Fruit fly (Drosophila melanogaster) whole organism, embryonic: Measurements from ENCODE around the gene dod.

Source experiments
- B-H1 ChIP-seq: fragments of 200-800 bp; sonication (Bioruptor generic); IDR thresholded peaks from 3 replicates; pipeline ENCODE4 v1.3.6; 2022; ENCODE audit warnings: missing biosample characterization, missing genetic modification characterization
- CG1024 ChIP-seq: fragments of 200-800 bp; sonication (Bioruptor generic); IDR thresholded peaks from 2 replicates; pipeline ENCODE4 v1.3.6; 2022; ENCODE audit warnings: missing biosample characterization, missing genetic modification characterization
- CG10321 ChIP-seq: fragments of 200-800 bp; sonication (Bioruptor generic); IDR thresholded peaks from 2 replicates; pipeline ENCODE4 v1.3.6; 2022; ENCODE audit warnings: missing biosample characterization, missing genetic modification characterization
- CG11093 ChIP-seq: fragments of 200-800 bp; sonication (Bioruptor generic); IDR thresholded peaks from 3 replicates; pipeline ENCODE4 v1.3.6; 2022; ENCODE audit warnings: missing biosample characterization, missing genetic modification characterization
- CG11560 ChIP-seq: fragments of 200-800 bp; sonication (Bioruptor generic); IDR thresholded peaks from 3 replicates; pipeline ENCODE4 v1.3.6; 2022; ENCODE audit warnings: missing biosample characterization, missing genetic modification characterization
- CG11696 ChIP-seq: fragments of 200-800 bp; sonication (Bioruptor generic); IDR thresholded peaks from 2 replicates; pipeline ENCODE4 v1.3.6; 2022; ENCODE audit warnings: missing biosample characterization, missing genetic modification characterization
- CG15601 ChIP-seq: fragments of 200-800 bp; sonication (Bioruptor generic); optimal IDR thresholded peaks from 3 replicates; lab custom pipeline; 2019; ENCODE audit warnings: missing biosample characterization, mild to moderate bottlenecking, missing genetic modification characterization, moderate library complexity
- CG2712 ChIP-seq: fragments of 200-800 bp; optimal IDR thresholded peaks from 3 replicates; lab custom pipeline; 2019; ENCODE audit warnings: missing biosample characterization, mild to moderate bottlenecking, missing genetic modification characterization, moderate library complexity
- CG31441 ChIP-seq: fragments of 200-800 bp; sonication (Bioruptor generic); IDR thresholded peaks from 2 replicates; pipeline ENCODE4 v1.3.6; 2022; ENCODE audit warnings: missing biosample characterization, missing genetic modification characterization
- CG32772 ChIP-seq: fragments of 200-800 bp; sonication (Bioruptor generic); IDR thresholded peaks from 2 replicates; pipeline ENCODE4 v1.3.6; 2022; ENCODE audit warnings: missing biosample characterization, missing genetic modification characterization
- CG4707 ChIP-seq: fragments of 200-800 bp; sonication (Bioruptor generic); optimal IDR thresholded peaks from 2 replicates; lab custom pipeline; 2018; ENCODE audit warnings: missing biosample characterization, mild to moderate bottlenecking, missing genetic modification characterization, moderate library complexity
- CG5180 ChIP-seq: fragments of 200-800 bp; sonication (Bioruptor generic); optimal IDR thresholded peaks from 3 replicates; lab custom pipeline; 2017; ENCODE audit warnings: missing biosample characterization, missing genetic modification characterization, mild to moderate bottlenecking, moderate library complexity, missing genetic modification reagents
- CG6683 ChIP-seq: fragments of 200-800 bp; sonication (Bioruptor generic); optimal IDR thresholded peaks from 2 replicates; lab custom pipeline; 2017; ENCODE audit warnings: missing biosample characterization, mild to moderate bottlenecking, missing genetic modification characterization, missing genetic modification reagents
- CG6854 ChIP-seq: fragments of 200-800 bp; sonication (Bioruptor generic); optimal IDR thresholded peaks from 3 replicates; lab custom pipeline; 2017; ENCODE audit warnings: missing biosample characterization, mild to moderate bottlenecking, missing genetic modification characterization
- CG7271 ChIP-seq: fragments of 200-800 bp; sonication (Bioruptor generic); optimal IDR thresholded peaks from 2 replicates; lab custom pipeline; 2018; ENCODE audit warnings: missing biosample characterization, mild to moderate bottlenecking, missing genetic modification characterization, moderate library complexity
- CG7556 ChIP-seq: fragments of 200-800 bp; sonication (Bioruptor generic); optimal IDR thresholded peaks from 2 replicates; lab custom pipeline; 2017; ENCODE audit warnings: missing biosample characterization, mild to moderate bottlenecking, missing genetic modification characterization
- CG7745 ChIP-seq: fragments of 200-800 bp; sonication (Bioruptor generic); optimal IDR thresholded peaks from 2 replicates; lab custom pipeline; 2018; ENCODE audit warnings: missing biosample characterization, mild to moderate bottlenecking, missing genetic modification characterization, moderate library complexity
- CG9215 ChIP-seq: fragments of 200-800 bp; sonication (Bioruptor generic); IDR thresholded peaks from 2 replicates; pipeline ENCODE4 v1.3.6; 2022; ENCODE audit warnings: missing biosample characterization, missing genetic modification characterization
- CG9876 ChIP-seq: fragments of 200-800 bp; sonication (Bioruptor generic); optimal IDR thresholded peaks from 2 replicates; lab custom pipeline; 2016; ENCODE audit warnings: missing biosample characterization, missing genetic modification characterization
- CHES-1-like ChIP-seq: fragments of 200-800 bp; sonication (Bioruptor generic); optimal IDR thresholded peaks from 2 replicates; lab custom pipeline; 2016; ENCODE audit warnings: missing biosample characterization, missing genetic modification characterization
- CoRest ChIP-seq: fragments of 200-800 bp; sonication (Bioruptor generic); optimal IDR thresholded peaks from 3 replicates; lab custom pipeline; 2018; ENCODE audit warnings: missing biosample characterization, mild to moderate bottlenecking, missing genetic modification characterization, moderate library complexity
- Doc3 ChIP-seq: fragments of 200-800 bp; sonication (Bioruptor generic); IDR thresholded peaks from 3 replicates; pipeline ENCODE4 v1.3.6; 2022; ENCODE audit warnings: missing biosample characterization, missing genetic modification characterization; ENCODE audit not compliant: partially characterized antibody
- Dref ChIP-seq: fragments of 200-800 bp; sonication (Bioruptor generic); IDR thresholded peaks from 2 replicates; pipeline ENCODE4 v1.3.6; 2022; ENCODE audit warnings: missing biosample characterization, missing genetic modification characterization
- H15 ChIP-seq: fragments of 200-800 bp; sonication (Bioruptor generic); IDR thresholded peaks from 3 replicates; pipeline ENCODE4 v1.3.6; 2022; ENCODE audit warnings: missing biosample characterization, missing genetic modification characterization
- Hand ChIP-seq: fragments of 200-800 bp; sonication (Bioruptor generic); optimal IDR thresholded peaks from 2 replicates; lab custom pipeline; 2017; ENCODE audit warnings: mild to moderate bottlenecking, missing biosample characterization, missing genetic modification reagents, missing genetic modification characterization
- Lpt ChIP-seq: fragments of >200 bp; optimal IDR thresholded peaks from 2 replicates; lab custom pipeline; 2018; ENCODE audit warnings: missing biosample characterization, missing genetic modification characterization
- Mad ChIP-seq: fragments of 200-800 bp; sonication (Bioruptor generic); optimal IDR thresholded peaks from 2 replicates; lab custom pipeline; 2016; ENCODE audit warnings: missing biosample characterization, missing genetic modification characterization
- NC2α ChIP-seq: fragments of 200-800 bp; sonication (Bioruptor generic); optimal IDR thresholded peaks from 2 replicates; lab custom pipeline; 2016; ENCODE audit warnings: missing biosample characterization, missing genetic modification characterization
- PHDP ChIP-seq: fragments of 200-800 bp; sonication (Bioruptor generic); optimal IDR thresholded peaks from 3 replicates; lab custom pipeline; 2018; ENCODE audit warnings: missing biosample characterization, mild to moderate bottlenecking, missing genetic modification characterization, moderate library complexity
- TFAM ChIP-seq: fragments of 200-800 bp; sonication (Bioruptor generic); optimal IDR thresholded peaks from 2 replicates; lab custom pipeline; 2017; ENCODE audit warnings: missing biosample characterization, missing genetic modification characterization, inconsistent platforms
- Trl ChIP-seq, 3 experiments: fragments of >200 bp in 2 of 3; fragments of 200-800 bp in 1 of 3; sonication (Bioruptor generic) in 1 of 3; optimal IDR thresholded peaks; 2 replicates in 1 of 3; 3 replicates in 2 of 3; lab custom pipeline; 2016 to 2017; ENCODE audit warnings: missing biosample characterization in 1 of 3, missing genetic modification characterization in 1 of 3
- YL-1 ChIP-seq: fragments of 200-800 bp; sonication (Bioruptor generic); optimal IDR thresholded peaks from 3 replicates; lab custom pipeline; 2017; ENCODE audit warnings: missing biosample characterization, mild to moderate bottlenecking, missing genetic modification characterization
- az2 ChIP-seq: fragments of 200-800 bp; sonication (Bioruptor generic); optimal IDR thresholded peaks from 3 replicates; lab custom pipeline; 2016; ENCODE audit warnings: missing biosample characterization, missing genetic modification characterization
- dati ChIP-seq: fragments of 200-800 bp; sonication (Bioruptor generic); IDR thresholded peaks from 2 replicates; pipeline ENCODE4 v1.3.6; 2022; ENCODE audit warnings: missing biosample characterization, missing genetic modification characterization
- dimm ChIP-seq: fragments of 200-800 bp; sonication (Bioruptor generic); IDR thresholded peaks from 2 replicates; pipeline ENCODE4 v1.3.6; 2022; ENCODE audit warnings: missing biosample characterization, missing genetic modification characterization
- dysf ChIP-seq: fragments of 200-800 bp; sonication (Bioruptor generic); IDR thresholded peaks from 3 replicates; pipeline ENCODE4 v1.3.6; 2022; ENCODE audit warnings: missing biosample characterization, missing genetic modification characterization
- fd3F ChIP-seq: fragments of 200-800 bp; sonication (Bioruptor generic); optimal IDR thresholded peaks from 2 replicates; lab custom pipeline; 2018; ENCODE audit warnings: missing biosample characterization, mild to moderate bottlenecking, missing genetic modification characterization, moderate library complexity
- gcm ChIP-seq: fragments of 200-800 bp; sonication (Bioruptor generic); optimal IDR thresholded peaks from 2 replicates; lab custom pipeline; 2019; ENCODE audit warnings: missing biosample characterization, mild to moderate bottlenecking, missing genetic modification characterization, moderate library complexity
- grn ChIP-seq: fragments of 200-800 bp; sonication (Bioruptor generic); optimal IDR thresholded peaks from 3 replicates; lab custom pipeline; 2017; ENCODE audit warnings: missing biosample characterization, missing genetic modification characterization
- gsb-n ChIP-seq: fragments of 200-800 bp; sonication (Bioruptor generic); optimal IDR thresholded peaks from 3 replicates; lab custom pipeline; 2018; ENCODE audit warnings: missing biosample characterization, mild to moderate bottlenecking, missing genetic modification characterization
- lab ChIP-seq: fragments of 200-800 bp; sonication (Bioruptor generic); optimal IDR thresholded peaks from 3 replicates; lab custom pipeline; 2017; ENCODE audit warnings: missing biosample characterization, missing genetic modification characterization, mild to moderate bottlenecking, moderate library complexity, missing genetic modification reagents
- pb ChIP-seq: fragments of 200-800 bp; sonication (Bioruptor generic); optimal IDR thresholded peaks from 3 replicates; lab custom pipeline; 2016; ENCODE audit warnings: missing biosample characterization, missing genetic modification characterization
- prd ChIP-seq, 3 experiments: fragments of >200 bp in 2 of 3; fragments of 200-800 bp in 1 of 3; sonication (Bioruptor generic) in 1 of 3; optimal IDR thresholded peaks in 2 of 3; IDR thresholded peaks in 1 of 3; 2 replicates in 2 of 3; 3 replicates in 1 of 3; pipeline versions ENCODE4 v1.3.6 to Lab custom; 2017 to 2022; ENCODE audit warnings: missing biosample characterization in 1 of 3, missing genetic modification characterization in 1 of 3
- pum ChIP-seq: fragments of 200-800 bp; sonication (Bioruptor generic); optimal IDR thresholded peaks from 2 replicates; lab custom pipeline; 2016; ENCODE audit warnings: missing biosample characterization, missing genetic modification characterization
- sima ChIP-seq: fragments of 200-800 bp; sonication (Bioruptor generic); optimal IDR thresholded peaks from 2 replicates; lab custom pipeline; 2016; ENCODE audit warnings: missing biosample characterization, missing genetic modification characterization
- slou ChIP-seq: fragments of 200-800 bp; sonication (Bioruptor generic); optimal IDR thresholded peaks from 3 replicates; lab custom pipeline; 2016; ENCODE audit warnings: missing biosample characterization, missing genetic modification characterization
- sna ChIP-seq: fragments of 200-800 bp; sonication (Bioruptor generic); IDR thresholded peaks from 2 replicates; pipeline ENCODE4 v1.3.6; 2022; ENCODE audit warnings: missing biosample characterization, missing genetic modification characterization; ENCODE audit not compliant: partially characterized antibody
- vfl ChIP-seq: fragments of 200-800 bp; sonication (Bioruptor generic); optimal IDR thresholded peaks from 2 replicates; lab custom pipeline; 2016; ENCODE audit warnings: missing biosample characterization, missing genetic modification characterization
- zen2 ChIP-seq: fragments of 200-800 bp; sonication (Bioruptor generic); IDR thresholded peaks from 3 replicates; pipeline ENCODE4 v1.3.6; 2022; ENCODE audit warnings: missing biosample characterization, missing genetic modification characterization; ENCODE audit not compliant: partially characterized antibody

Gene dod

DNA sequence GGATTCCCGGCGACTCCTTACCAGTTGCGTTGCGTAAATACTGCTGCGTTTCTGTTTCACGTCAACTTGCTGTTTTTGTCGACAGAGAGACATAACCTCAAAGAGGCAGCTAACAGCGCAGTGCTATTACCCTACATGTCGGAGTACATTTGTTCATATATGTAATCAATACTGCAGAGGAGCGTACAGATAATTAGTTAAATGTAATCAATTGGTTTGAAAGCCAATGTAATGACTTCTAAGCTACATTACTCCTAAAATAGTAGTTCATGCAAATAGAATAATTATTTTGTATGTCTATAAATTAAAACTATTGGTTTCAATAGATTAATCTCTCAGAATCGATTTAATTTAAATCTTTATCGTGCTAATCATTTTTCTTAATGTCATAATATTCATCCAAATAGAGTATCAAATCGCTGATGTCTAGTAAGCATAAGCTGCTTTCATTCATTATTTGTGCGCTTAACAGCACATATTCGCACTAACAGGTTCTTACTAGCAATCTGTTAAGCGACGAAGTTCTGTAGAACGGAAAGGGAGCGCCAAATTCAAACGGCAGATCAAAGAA, 25.9 kb upstream of the dod start, which contains the start of the genes SLIRP1 and anox (continued):
- TF ChIP-seq Trl (optimal IDR thresholded peaks at IDR 0.05; lab: Kevin White, UChicago): no peak
- peak; percentile 68 for TF ChIP-seq Trl (GFP tag; optimal IDR thresholded peaks at IDR 0.05; lab: Kevin White, UChicago)
- no peak for TF ChIP-seq zen2
- 0 out of 3 replicates have a peak, but pooled peaks have one; percentile 48 for TF ChIP-seq CG11560 (tag; lab: Robert Waterston, UW)
- TF ChIP-seq prd (optimal IDR thresholded peaks at IDR 0.05; lab: Kevin White, UChicago): no peak
- peak; percentile 80 for TF ChIP-seq prd (GFP tag; IDR thresholded peaks at IDR 0.05; lab: Robert Waterston, UW)
- TF ChIP-seq pb (GFP tag; lab: Kevin White, UChicago): peak; percentile 23
- peak; percentile 72 for TF ChIP-seq CG6683 (GFP tag; lab: Kevin White, UChicago)
- TF ChIP-seq sima: no peak
- TF ChIP-seq Dref (GFP tag; lab: Robert Waterston, UW): no peak
- peak; percentile 83 for TF ChIP-seq gsb-n (tag; lab: Kevin White, UChicago)
- peak; percentile 52 for TF ChIP-seq CG4707 (GFP tag; lab: Kevin White, UChicago)
- TF ChIP-seq CG2712 (tag; lab: Kevin White, UChicago): peak; percentile 92
- peak; percentile 90 for TF ChIP-seq PHDP (tag; lab: Kevin White, UChicago)
- peak; percentile 56; the same call in 1 of the 3 replicates for TF ChIP-seq B-H1
- TF ChIP-seq pum: peak; percentile 71
- TF ChIP-seq CG7271 (tag; lab: Kevin White, UChicago): no peak
- no peak for TF ChIP-seq dati (GFP tag; lab: Robert Waterston, UW)
- TF ChIP-seq Lpt (GFP tag; lab: Kevin White, UChicago): no peak
- TF ChIP-seq Hand (GFP tag; lab: Kevin White, UChicago): peak; percentile 79
- TF ChIP-seq CHES-1-like (GFP tag; lab: Kevin White, UChicago): peak; percentile 82
- TF ChIP-seq YL-1: peak; percentile 52
- TF ChIP-seq CG10321 (GFP tag; lab: Robert Waterston, UW): peak; percentile 22; the same call in 1 of the 2 replicates
- TF ChIP-seq slou (GFP tag; lab: Kevin White, UChicago): peak; percentile 79
- TF ChIP-seq CoRest (tag; lab: Kevin White, UChicago): peak; percentile 96
- TF ChIP-seq CG31441: peak; percentile 89
- peak; percentile 67 for TF ChIP-seq CG11093 (GFP tag; lab: Robert Waterston, UW)
- peak; percentile 31 for TF ChIP-seq TFAM (GFP tag; lab: Kevin White, UChicago)
- TF ChIP-seq CG9215 (GFP tag; lab: Robert Waterston, UW): peak; percentile 77
- TF ChIP-seq CG1024 (GFP tag; lab: Robert Waterston, UW): no peak
- TF ChIP-seq H15 (GFP tag; lab: Robert Waterston, UW): peak; percentile 72
- TF ChIP-seq CG15601 (tag; lab: Kevin White, UChicago): peak; percentile 86
- no peak for TF ChIP-seq CG11696 (GFP tag; lab: Robert Waterston, UW)
- peak; percentile 32 for TF ChIP-seq lab (GFP tag; lab: Kevin White, UChicago)
- TF ChIP-seq CG32772: peak; percentile 71
- TF ChIP-seq CG9876 (GFP tag; lab: Kevin White, UChicago): peak; percentile 45
- no peak for TF ChIP-seq sna (GFP tag; lab: Robert Waterston, UW)
- TF ChIP-seq gcm (GFP tag; lab: Kevin White, UChicago): peak; percentile 86
- TF ChIP-seq grn (GFP tag; lab: Kevin White, UChicago): peak; percentile 39
- peak; percentile 78 for TF ChIP-seq fd3F (GFP tag; lab: Kevin White, UChicago)
- TF ChIP-seq Doc3 (GFP tag; lab: Robert Waterston, UW): no peak
- TF ChIP-seq CG7745 (tag; lab: Kevin White, UChicago): no peak
- TF ChIP-seq NC2α (GFP tag; lab: Kevin White, UChicago): peak; percentile 69
- TF ChIP-seq dysf (GFP tag; lab: Robert Waterston, UW): peak; percentile 90
- TF ChIP-seq Mad (GFP tag; lab: Kevin White, UChicago): peak; percentile 41
- peak; percentile 63 for TF ChIP-seq CG5180 (GFP tag; lab: Kevin White, UChicago)
- TF ChIP-seq dimm (GFP tag; lab: Robert Waterston, UW): peak; percentile 38; the same call in 1 of the 2 replicates
- TF ChIP-seq CG7556 (GFP tag; lab: Kevin White, UChicago): peak; percentile 92
- peak; percentile 85 for TF ChIP-seq az2
- TF ChIP-seq vfl (GFP tag; lab: Kevin White, UChicago): peak; percentile 69
- TF ChIP-seq CG6854 (GFP tag; lab: Kevin White, UChicago): peak; percentile 77
